Worm (Caenorhabditis elegans): ENCODE measurements around the gene abhd-3.1.
"Not testable (repeated sequence)": the region's sequence is repeated elsewhere in the genome, so short reads cannot be mapped to it uniquely, and the experiment has no call there.

abhd-3.1 gene

DNA sequence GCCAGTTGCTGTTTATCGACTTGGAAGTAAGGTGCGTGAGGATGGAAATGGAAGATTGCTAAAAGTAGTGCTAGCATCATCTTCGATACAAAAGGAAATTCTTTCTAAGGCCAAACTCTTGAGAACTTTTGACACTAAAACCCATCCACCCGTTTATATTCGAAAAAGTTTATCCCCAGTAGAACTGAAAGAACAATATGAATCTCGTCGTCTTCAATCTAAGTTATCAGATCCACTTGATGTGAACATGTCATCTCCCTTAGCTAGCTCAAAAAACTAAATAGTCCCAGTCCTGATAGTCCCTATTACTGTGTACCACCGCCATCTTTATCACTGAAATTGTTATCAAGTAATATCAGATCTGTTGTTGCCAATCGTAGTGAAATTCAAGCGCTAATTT, 18.3 kb upstream of the abhd-3.1 start:
- TF ChIP-seq Y79H2A.3 (GFP tag; conservative IDR thresholded peaks at IDR 0.05) (no peak), madf-8 (GFP tag; conservative IDR thresholded peaks at IDR 0.05) (no peak), rcor-1 (GFP tag; IDR thresholded peaks at IDR 0.05) (no peak), attf-5 (GFP tag; optimal IDR thresholded peaks at IDR 0.05) (no peak), D2030.7 (GFP tag; IDR thresholded peaks at IDR 0.05) (no peak), Y95B8A.8 (GFP tag; IDR thresholded peaks at IDR 0.05) (no peak), hsf-1 (GFP tag; IDR thresholded peaks at IDR 0.05) (no peak), lin-54 (GFP tag; optimal IDR thresholded peaks at IDR 0.05) (no peak), lin-40 (tag; optimal IDR thresholded peaks at IDR 0.05) (no peak), nhr-80 (tag; optimal IDR thresholded peaks at IDR 0.05) (no peak), hmg-1.2 (GFP tag; IDR thresholded peaks at IDR 0.05) (no peak), die-1 (tag; optimal IDR thresholded peaks at IDR 0.05) (no peak), F55B11.4 (tag; optimal IDR thresholded peaks at IDR 0.05; ENCODE audit: borderline replicate concordance, insufficient read depth) (no peak), hmg-20 (GFP tag; IDR thresholded peaks at IDR 0.05) (no peak), F57C9.4 (tag; optimal IDR thresholded peaks at IDR 0.05) (no peak), T07F8.4 (tag; optimal IDR thresholded peaks at IDR 0.05) (no peak)

DNA sequence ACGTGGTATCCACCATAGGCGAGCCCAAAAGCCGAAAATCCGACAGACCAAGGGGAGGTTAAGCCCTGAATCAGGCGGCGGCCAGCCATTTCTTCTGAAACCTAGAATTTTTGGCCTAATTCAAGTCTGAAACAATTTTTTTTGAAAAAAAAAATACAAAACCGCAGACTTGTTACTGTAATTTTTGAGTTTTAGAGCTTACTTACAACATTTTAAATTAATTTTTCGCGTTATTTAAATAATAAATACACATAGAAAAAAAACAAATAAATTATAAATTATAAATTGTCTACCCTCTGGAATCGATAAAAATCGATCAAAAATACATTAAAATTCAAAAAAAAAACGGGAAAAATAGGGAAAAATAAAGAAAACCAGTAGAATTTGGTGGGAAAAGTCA, 8.8 kb upstream of the abhd-3.1 start, which contains the start of gene dhs-24:
TSS of gene dhs-24 (minus strand) at position 101 of the 400 bp plus-strand sequence.
- TF ChIP-seq ceh-27 (GFP tag; optimal IDR thresholded peaks at IDR 0.05), result no peak
- no peak for TF ChIP-seq Y53F4B.3 (GFP tag; IDR thresholded peaks at IDR 0.05)
- TF ChIP-seq ceh-58 (GFP tag; IDR thresholded peaks at IDR 0.05), result 0 out of 2 replicates have a peak, but pooled peaks have one; percentile 33
- TF ChIP-seq Y53G8AR.9 (GFP tag; conservative IDR thresholded peaks at IDR 0.05), result no peak
- no peak for TF ChIP-seq attf-6 (GFP tag; IDR thresholded peaks at IDR 0.05)
- no peak for TF ChIP-seq cebp-2 (GFP tag; IDR thresholded peaks at IDR 0.05)

DNA sequence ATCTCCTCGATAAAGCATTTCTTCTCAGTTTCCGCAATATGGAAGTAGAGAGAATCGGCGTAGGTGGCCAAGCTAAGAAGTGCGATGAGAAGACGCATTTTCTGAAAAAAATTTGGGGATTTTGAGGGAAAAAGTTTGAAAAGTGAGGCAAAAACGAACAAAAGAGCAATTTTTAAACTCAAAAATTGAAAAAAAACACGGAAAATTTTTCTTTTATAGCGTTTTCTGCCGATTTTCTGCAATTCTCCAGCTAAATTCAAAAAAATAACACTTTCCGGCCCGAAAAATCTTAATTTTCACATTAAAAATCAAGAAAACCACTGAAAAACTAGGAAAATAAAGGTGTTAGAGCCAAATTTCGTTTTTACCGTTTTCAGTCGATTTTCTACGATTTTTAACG, 6.3 kb upstream of the abhd-3.1 start, which contains the start of gene tmed-4:
TSS of gene tmed-4 (minus strand) at position 101 of the 400 bp plus-strand sequence.
- TF ChIP-seq aptf-2 (GFP tag; conservative IDR thresholded peaks at IDR 0.05); egrh-3 (GFP tag; IDR thresholded peaks at IDR 0.05); C17E4.6 (GFP tag; IDR thresholded peaks at IDR 0.05): not testable (repeated sequence)

DNA sequence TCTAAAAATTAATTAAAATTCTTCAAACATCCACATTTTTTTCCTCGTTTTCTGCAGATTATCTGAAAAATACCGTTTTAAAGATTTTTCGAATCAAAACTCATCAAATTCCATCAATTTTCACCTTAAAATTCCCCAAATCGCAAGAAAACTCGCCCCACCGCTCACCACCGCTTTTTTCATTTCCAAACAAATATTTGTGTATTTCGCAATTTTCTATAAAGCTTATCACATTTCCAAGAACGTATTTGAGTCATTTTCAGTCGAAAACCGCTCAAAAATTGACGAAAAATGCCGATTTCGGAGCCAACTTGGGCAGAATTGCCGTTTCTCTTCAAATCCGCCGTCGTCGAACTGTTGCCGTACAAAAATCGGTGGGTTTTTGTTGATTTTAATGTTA, 5.6 kb upstream of the abhd-3.1 start, which contains the start of gene Y60A3A.8:
TSS of gene Y60A3A.8 (plus strand) at position 258 of the 400 bp plus-strand sequence.
- TF ChIP-seq cebp-1 (GFP tag; IDR thresholded peaks at IDR 0.05), result peak; percentile 77
- TF ChIP-seq cebp-1 (tag; optimal IDR thresholded peaks at IDR 0.05), result peak; percentile 81

DNA sequence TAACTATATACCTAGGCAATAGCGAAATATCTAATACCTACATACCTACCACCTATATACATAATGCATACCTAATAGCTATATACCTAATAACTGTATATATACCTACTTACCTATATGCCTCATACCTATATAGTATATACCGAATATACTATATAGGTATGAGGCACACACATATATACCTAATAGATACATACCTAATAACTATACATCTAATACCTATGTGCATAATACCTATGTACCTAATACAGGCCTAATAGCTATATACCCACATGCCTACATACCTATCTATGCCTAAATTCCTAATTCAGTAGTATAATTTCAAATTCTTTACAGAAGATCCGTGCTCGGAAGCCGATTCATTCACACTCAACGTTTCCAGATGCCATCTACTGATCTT, 797 bp upstream of the abhd-3.1 start:
- no peak for TF ChIP-seq ztf-26 (tag; optimal IDR thresholded peaks at IDR 0.05)
- TF ChIP-seq sdz-38 (tag; optimal IDR thresholded peaks at IDR 0.05), result no peak

DNA sequence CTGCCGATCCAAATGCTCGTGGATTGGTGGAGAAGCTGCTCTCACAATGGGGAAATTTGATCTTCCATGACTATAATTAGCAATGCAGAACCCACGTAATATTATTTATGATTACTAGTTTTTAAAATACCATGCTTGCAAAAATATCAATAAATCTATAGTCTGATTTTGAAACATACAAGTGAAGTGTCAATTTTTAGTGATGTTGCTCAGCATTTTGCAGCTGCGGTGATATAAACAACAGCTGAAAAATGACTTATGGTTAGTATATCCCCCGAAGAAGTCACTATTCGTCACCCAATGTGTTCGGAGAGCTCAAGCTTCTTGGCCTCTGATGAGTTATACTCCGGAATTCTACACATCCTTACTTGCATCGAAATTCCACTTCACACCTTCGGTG, 3.5 kb downstream of the abhd-3.1 start, which contains the start of gene srh-172:
TSS of gene srh-172 (plus strand) at position 301 of the 400 bp plus-strand sequence.
- TF ChIP-seq aptf-3 (GFP tag; IDR thresholded peaks at IDR 0.05) (no peak), chd-7 (tag; optimal IDR thresholded peaks at IDR 0.05) (no peak), him-1 (tag; optimal IDR thresholded peaks at IDR 0.05) (no peak), ets-4 (GFP tag; optimal IDR thresholded peaks at IDR 0.05) (no peak), snpc-1.1 (tag; optimal IDR thresholded peaks at IDR 0.05; ENCODE audit: insufficient read depth) (no peak)

All from whole organism, young adult.